Worm (Caenorhabditis elegans) whole organism, young adult: ENCODE data around the gene Y39G8B.7.

ENCODE experiments used
- Y53F4B.3 ChIP-seq: fragments of 200-800 bp; sonication (Bioruptor generic); IDR thresholded peaks from 2 replicates; pipeline ENCODE4 v1.3.6; 2022; ENCODE audit warnings: missing genetic modification reagents, missing genetic modification characterization, missing compliant biosample characterization
- chd-7 ChIP-seq: sonication (generic microtip); optimal IDR thresholded peaks from 2 replicates; lab custom pipeline; 2016; ENCODE audit warnings: mild to moderate bottlenecking, missing genetic modification characterization, moderate library complexity, missing compliant biosample characterization
- ets-4 ChIP-seq: fragments of 200-800 bp; sonication (Bioruptor generic); optimal IDR thresholded peaks from 2 replicates; lab custom pipeline; 2018; ENCODE audit warnings: mild to moderate bottlenecking, missing genetic modification characterization, missing compliant biosample characterization
- him-1 ChIP-seq: sonication (generic microtip); optimal IDR thresholded peaks from 2 replicates; lab custom pipeline; 2016; ENCODE audit warnings: missing genotype, missing genetic modification reagents, missing genetic modification characterization, missing compliant biosample characterization
- xnd-1 ChIP-seq: sonication (generic microtip); optimal IDR thresholded peaks from 2 replicates; lab custom pipeline; 2016; ENCODE audit warnings: missing genotype, missing genetic modification reagents, missing genetic modification characterization, missing compliant biosample characterization

ce11 chrII:13972199-13972598 is 22.6 kb downstream of the Y39G8B.7 start:
- no peak for TF ChIP-seq Y53F4B.3 (GFP tag; lab: Robert Waterston, UW)
- TF ChIP-seq chd-7 (tag; lab: Kevin White, UChicago): no peak
- no peak for TF ChIP-seq him-1 (tag; lab: Kevin White, UChicago)
- TF ChIP-seq ets-4 (GFP tag; lab: Kevin White, UChicago): no peak
- TF ChIP-seq xnd-1 (tag; lab: Kevin White, UChicago): no peak
